Worm (Caenorhabditis elegans) whole organism, L3 larva: Measurements from ENCODE around the gene blos-8.

Experiments used
- ceh-9 ChIP-seq: sonication (generic microtip); optimal IDR thresholded peaks from 2 replicates; lab custom pipeline; 2018; ENCODE audit warnings: missing biosample characterization, missing genetic modification characterization
- egl-5 ChIP-seq: fragments of 150-350 bp; optimal IDR thresholded peaks from 2 replicates; lab custom pipeline; 2017; ENCODE audit warnings: missing biosample characterization, missing genetic modification reagents, missing genetic modification characterization, inconsistent platforms

DNA sequence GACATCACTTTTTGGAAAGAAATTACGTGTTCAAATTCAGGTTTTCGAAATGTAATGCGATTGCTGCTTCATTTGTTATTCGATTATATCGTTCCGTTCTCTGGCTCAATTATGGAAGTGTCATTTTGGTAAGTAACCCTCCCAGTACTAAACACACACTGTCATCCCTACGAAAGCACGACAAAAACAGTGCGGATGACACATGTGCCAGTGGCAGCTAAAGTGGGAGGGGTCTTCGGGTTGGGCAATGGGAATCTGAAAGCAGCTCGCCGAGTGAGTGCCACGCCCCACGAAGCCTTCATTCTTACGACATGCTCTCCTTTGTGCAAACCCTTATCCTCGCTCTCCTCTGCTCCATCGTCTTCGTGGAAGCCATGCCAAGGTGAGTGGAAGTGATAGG lies 2.5 kb upstream of the blos-8 start, which contains the start of gene flp-32:
- TF ChIP-seq egl-5 (tag; lab: Kevin White, UChicago) (no peak), ceh-9 (tag; lab: Kevin White, UChicago) (no peak)
